Fruit fly (Drosophila melanogaster): ENCODE data around the gene CG4907.
A peak's percentile ranks its signal among the peaks of the same experiment; 100 is the strongest.

CG4907 gene

DNA sequence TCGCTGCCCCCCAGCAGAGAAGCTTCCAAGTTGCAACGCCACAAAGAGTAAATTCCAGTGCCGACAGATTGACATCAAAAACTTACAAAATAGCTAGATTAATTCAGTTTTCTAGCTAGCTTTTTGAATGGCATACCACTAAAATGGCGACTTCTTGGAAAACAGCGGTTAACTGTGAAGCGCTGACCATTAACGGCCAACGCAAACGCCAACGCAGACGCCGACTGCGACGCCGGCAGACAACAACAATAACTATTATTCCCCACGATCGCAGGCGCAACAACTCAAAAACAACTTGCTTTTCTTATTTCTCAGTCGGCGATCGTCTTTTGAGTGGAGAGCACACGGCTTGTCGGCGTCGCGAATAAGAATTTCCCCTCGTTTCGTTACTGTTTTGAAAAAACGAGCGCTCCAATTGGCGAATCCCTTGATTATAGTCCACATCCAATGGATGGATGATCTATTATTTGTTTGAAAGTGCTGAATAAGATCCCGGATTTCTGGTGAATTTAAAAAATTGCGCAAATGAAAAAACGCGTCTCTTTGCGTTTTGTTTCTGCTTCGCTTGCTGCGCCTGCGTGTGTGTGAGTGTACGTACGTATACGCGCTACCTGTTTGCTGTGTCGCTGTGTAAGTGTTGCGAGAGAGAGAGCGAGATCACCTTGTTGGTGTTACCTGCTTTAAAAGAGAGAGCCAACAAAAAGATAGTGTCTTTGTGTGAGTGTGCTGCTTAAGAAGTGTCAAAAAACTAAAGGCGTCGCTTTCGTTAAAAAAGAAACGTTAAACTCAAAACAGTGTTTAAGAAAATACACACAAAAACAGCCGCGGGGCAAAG lies 43.9 kb downstream of the CG4907 start:
- TF ChIP-seq CG17801 (GFP tag; optimal IDR thresholded peaks at IDR 0.05; ENCODE audit: partially characterized antibody), result peak; percentile 49

DNA sequence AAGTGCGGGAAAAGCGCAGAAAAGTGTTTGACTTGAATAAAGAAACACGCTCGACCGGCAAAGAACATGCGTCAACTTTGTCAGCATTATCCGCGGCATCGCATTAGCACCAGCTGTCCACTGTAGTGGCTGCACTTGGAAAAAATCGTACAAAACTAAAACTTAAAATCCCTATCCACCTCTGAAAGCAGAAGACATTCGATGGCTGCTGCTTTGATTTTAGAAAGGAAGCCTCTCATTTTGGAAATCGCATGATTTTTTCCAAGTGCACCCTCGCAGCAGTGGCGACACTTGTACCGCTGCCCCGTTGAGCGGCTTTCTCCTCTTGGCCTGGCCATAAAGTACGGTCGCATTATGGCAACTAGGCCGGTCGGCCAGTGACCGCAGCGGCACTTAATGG lies 46.3 kb downstream of the CG4907 start:
- TF ChIP-seq CG17801 (GFP tag; optimal IDR thresholded peaks at IDR 0.05; ENCODE audit: partially characterized antibody), result no peak

DNA sequence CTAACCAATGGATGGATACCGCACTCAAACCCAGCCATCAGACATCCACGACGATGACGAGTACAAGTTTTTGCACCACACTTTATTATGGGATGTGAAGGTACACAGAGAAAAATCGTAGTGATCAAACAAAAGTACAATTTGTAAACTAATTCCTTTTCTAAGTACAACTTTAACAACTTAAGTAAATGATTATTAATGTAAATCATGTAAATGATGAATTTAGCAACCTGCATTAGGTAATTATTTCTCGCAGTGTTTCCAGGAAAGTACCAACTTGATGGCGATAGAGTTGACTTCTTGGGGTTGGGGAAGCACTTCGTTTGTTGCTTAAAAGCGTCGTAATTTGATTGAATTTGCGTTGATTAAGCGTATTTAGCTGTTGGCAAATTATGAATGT lies 47.4 kb downstream of the CG4907 start:
- TF ChIP-seq CG17801 (GFP tag; optimal IDR thresholded peaks at IDR 0.05; ENCODE audit: partially characterized antibody), result no peak
